Fruit fly (Drosophila melanogaster): ENCODE data around the gene CG9500.

CG9500 gene

DNA sequence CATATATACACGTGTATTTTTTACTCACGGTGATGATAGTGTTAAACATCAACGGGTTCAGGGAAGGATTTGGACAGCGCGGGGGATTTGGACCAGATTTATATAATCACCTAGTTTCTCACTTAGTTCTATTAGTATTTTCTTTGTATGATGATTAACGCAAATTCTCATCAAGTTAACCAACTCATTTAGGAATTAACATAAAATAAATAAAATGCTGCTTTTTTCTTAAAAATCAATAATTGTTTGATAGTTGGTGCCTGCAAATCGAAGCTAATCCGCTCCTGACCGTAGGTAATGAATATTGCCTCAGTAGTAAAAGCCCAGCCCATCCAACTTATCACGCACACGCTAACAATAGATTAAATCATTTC is 6.3 kb downstream of the CG9500 start (continued):
- no peak for TF ChIP-seq dmrt11E (tag; optimal IDR thresholded peaks at IDR 0.05)
- peak; percentile 57 for TF ChIP-seq dm (GFP tag; optimal IDR thresholded peaks at IDR 0.05)
- no peak for TF ChIP-seq CTCF (GFP tag; optimal IDR thresholded peaks at IDR 0.05)
- peak; percentile 75 for TF ChIP-seq her (GFP tag; optimal IDR thresholded peaks at IDR 0.05)
- no peak for TF ChIP-seq bigmax (GFP tag; optimal IDR thresholded peaks at IDR 0.05)
- peak; percentile 89 for TF ChIP-seq lilli (GFP tag; optimal IDR thresholded peaks at IDR 0.05)
- no peak for TF ChIP-seq CG2875 (GFP tag; optimal IDR thresholded peaks at IDR 0.05)
- TF ChIP-seq Bgb (GFP tag; IDR thresholded peaks at IDR 0.05; ENCODE audit: partially characterized antibody): peak; percentile 57
- TF ChIP-seq Med (GFP tag): peak; percentile 95
- TF ChIP-seq Nf-YC (tag; optimal IDR thresholded peaks at IDR 0.05): peak; percentile 76
- TF ChIP-seq bcd (GFP tag; optimal IDR thresholded peaks at IDR 0.05): peak; percentile 84
- peak; percentile 82 for TF ChIP-seq CG10209 (GFP tag; optimal IDR thresholded peaks at IDR 0.05)
- no peak for TF ChIP-seq psq (GFP tag; optimal IDR thresholded peaks at IDR 0.05)
- TF ChIP-seq CG13296 (GFP tag; optimal IDR thresholded peaks at IDR 0.05): peak; percentile 86
- peak; percentile 56 for TF ChIP-seq Atf3 (GFP tag; optimal IDR thresholded peaks at IDR 0.05)
- TF ChIP-seq Blimp-1 (GFP tag; optimal IDR thresholded peaks at IDR 0.05): peak; percentile 72
- TF ChIP-seq CG32767 (GFP tag; IDR thresholded peaks at IDR 0.05): peak; percentile 66; the same call in 1 of the 2 replicates
- peak; percentile 81 for TF ChIP-seq ssp (GFP tag; IDR thresholded peaks at IDR 0.05)
- peak; percentile 84 for TF ChIP-seq CG10147 (GFP tag; optimal IDR thresholded peaks at IDR 0.05)
- peak; percentile 46 for TF ChIP-seq CG15601 (tag; optimal IDR thresholded peaks at IDR 0.05)
- TF ChIP-seq tgo (GFP tag; IDR thresholded peaks at IDR 0.05): peak; percentile 88
- peak; percentile 45 for TF ChIP-seq sima (GFP tag; optimal IDR thresholded peaks at IDR 0.05)
- TF ChIP-seq tup (GFP tag; optimal IDR thresholded peaks at IDR 0.05): peak; percentile 38
- TF ChIP-seq danr (GFP tag; IDR thresholded peaks at IDR 0.05): peak; percentile 84
- peak; percentile 72 for TF ChIP-seq CG12071 (GFP tag; optimal IDR thresholded peaks at IDR 0.05)
- no peak for TF ChIP-seq Doc3 (GFP tag; IDR thresholded peaks at IDR 0.05; ENCODE audit: partially characterized antibody)
- peak; percentile 94 for TF ChIP-seq dysf (GFP tag; IDR thresholded peaks at IDR 0.05)
- peak; percentile 87 for TF ChIP-seq CG34422 (GFP tag; IDR thresholded peaks at IDR 0.05)
- peak; percentile 71 for TF ChIP-seq CG17385 (GFP tag; optimal IDR thresholded peaks at IDR 0.05)
- TF ChIP-seq nom (GFP tag; optimal IDR thresholded peaks at IDR 0.05): no peak
- TF ChIP-seq eyg (GFP tag; optimal IDR thresholded peaks at IDR 0.05): peak; percentile 70
- TF ChIP-seq Sin3A (optimal IDR thresholded peaks at IDR 0.05): no peak
- no peak for TF ChIP-seq CG3838 (GFP tag; optimal IDR thresholded peaks at IDR 0.05)
- peak; percentile 94 for TF ChIP-seq slbo (GFP tag; IDR thresholded peaks at IDR 0.05)
- peak; percentile 15 for TF ChIP-seq CG15073 (GFP tag; optimal IDR thresholded peaks at IDR 0.05)
- TF ChIP-seq bab2 (GFP tag; optimal IDR thresholded peaks at IDR 0.05): peak; percentile 80
- no peak for TF ChIP-seq CG6791 (GFP tag; IDR thresholded peaks at IDR 0.05; ENCODE audit: partially characterized antibody)
- peak; percentile 75 for TF ChIP-seq pho (GFP tag; optimal IDR thresholded peaks at IDR 0.05)
- peak; percentile 94 for TF ChIP-seq Ptx1 (GFP tag; IDR thresholded peaks at IDR 0.05)
- TF ChIP-seq fd96Cb (tag; optimal IDR thresholded peaks at IDR 0.05): peak; percentile 87
- TF ChIP-seq Xbp1 (GFP tag; optimal IDR thresholded peaks at IDR 0.05): peak; percentile 72
- peak; percentile 92 for TF ChIP-seq CG18599 (GFP tag; optimal IDR thresholded peaks at IDR 0.05)
- peak; percentile 78 for TF ChIP-seq org-1 (GFP tag; optimal IDR thresholded peaks at IDR 0.05)
- TF ChIP-seq Awh (GFP tag; IDR thresholded peaks at IDR 0.05): no peak
- TF ChIP-seq Dip2 (GFP tag; IDR thresholded peaks at IDR 0.05): no peak
- peak; percentile 84 for TF ChIP-seq caup (GFP tag; optimal IDR thresholded peaks at IDR 0.05; ENCODE audit: severe bottlenecking)
- TF ChIP-seq al (GFP tag; IDR thresholded peaks at IDR 0.05): peak; percentile 82
- TF ChIP-seq Lpt (GFP tag; optimal IDR thresholded peaks at IDR 0.05): no peak
- no peak for TF ChIP-seq CG34224 (GFP tag; IDR thresholded peaks at IDR 0.05; ENCODE audit: partially characterized antibody)
- TF ChIP-seq Mrtf (GFP tag; IDR thresholded peaks at IDR 0.05): peak; percentile 82
- peak; percentile 89 for TF ChIP-seq CG7372 (GFP tag; IDR thresholded peaks at IDR 0.05)
- TF ChIP-seq sug (tag; optimal IDR thresholded peaks at IDR 0.05): peak; percentile 96

Measured in whole organism, embryonic.